Worm (Caenorhabditis elegans) whole organism, L4 larva: ENCODE measurements around the gene C40C9.4.

ENCODE experiments used
- F49E8.2 ChIP-seq: sonication (generic microtip); optimal IDR thresholded peaks from 2 replicates; lab custom pipeline; 2016; ENCODE audit warnings: missing compliant biosample characterization, mild to moderate bottlenecking, missing genetic modification characterization, borderline replicate concordance
- ceh-28 ChIP-seq: fragments of 150-350 bp; optimal IDR thresholded peaks from 2 replicates; lab custom pipeline; 2014; ENCODE audit warnings: missing biosample characterization, missing genetic modification reagents, missing genetic modification characterization
- ceh-82 ChIP-seq: sonication (generic microtip); optimal IDR thresholded peaks from 2 replicates; lab custom pipeline; 2017; ENCODE audit warnings: missing biosample characterization, missing genetic modification characterization
- fos-1 ChIP-seq: fragments of 150-350 bp; optimal IDR thresholded peaks from 2 replicates; lab custom pipeline; 2014; ENCODE audit warnings: missing biosample characterization, missing genetic modification characterization
- madf-5 ChIP-seq, 2 experiments: fragments of 200-800 bp; sonication (Bioruptor generic); IDR thresholded peaks; 2 replicates each; pipeline ENCODE4 v1.3.6; 2022; ENCODE audit warnings: missing compliant biosample characterization in 2 of 2, missing genetic modification characterization in 2 of 2
- nhr-11 ChIP-seq: fragments of 150-350 bp; optimal IDR thresholded peaks from 2 replicates; lab custom pipeline; 2014; ENCODE audit warnings: missing biosample characterization, missing genetic modification characterization
- nhr-111 ChIP-seq: fragments of 200-800 bp; sonication (Bioruptor generic); optimal IDR thresholded peaks from 2 replicates; lab custom pipeline; 2018; ENCODE audit warnings: mild to moderate bottlenecking, missing genetic modification characterization, missing compliant biosample characterization
- nhr-6 ChIP-seq: fragments of 150-350 bp; optimal IDR thresholded peaks from 2 replicates; lab custom pipeline; 2014; ENCODE audit warnings: missing biosample characterization, missing genetic modification characterization
- snpc-4 ChIP-seq: fragments of 150-350 bp; optimal IDR thresholded peaks from 2 replicates; lab custom pipeline; 2014; ENCODE audit warnings: missing biosample characterization, missing genetic modification characterization

- TF ChIP-seq nhr-111 (GFP tag; lab: Kevin White, UChicago) (no peak), ceh-82 (no peak), nhr-11 (tag; lab: Kevin White, UChicago) (no peak), snpc-4 (no peak), nhr-6 (tag; lab: Kevin White, UChicago) (no peak), ceh-28 (tag; lab: Kevin White, UChicago) (no peak), F49E8.2 (tag; lab: Kevin White, UChicago) (no peak), madf-5 (GFP tag; IDR thresholded peaks at IDR 0.05; lab: Robert Waterston, UW) (no peak), fos-1 (tag; lab: Kevin White, UChicago) (no peak)
Observed at ce11 chrX:13647305-13647704, 3.6 kb upstream of the C40C9.4 start, which contains the start of gene C40C9.3.
